Worm (Caenorhabditis elegans) whole organism, young adult: ENCODE results near the gene ida-1.
A peak's percentile ranks its signal among the peaks of the same experiment; 100 is the strongest.

Experiments used
- B0019.2 ChIP-seq: fragments of 200-800 bp; sonication (Bioruptor generic); conservative IDR thresholded peaks from 2 replicates; pipeline ENCODE4 v1.3.6; 2022; ENCODE audit warnings: missing genetic modification reagents, missing genetic modification characterization, missing compliant biosample characterization
- B0261.1 ChIP-seq: sonication (generic microtip); optimal IDR thresholded peaks from 2 replicates; lab custom pipeline; 2016; ENCODE audit warnings: mild to moderate bottlenecking, missing genetic modification characterization, moderate library complexity, missing compliant biosample characterization
- D2030.7 ChIP-seq: fragments of 200-800 bp; sonication (Bioruptor generic); IDR thresholded peaks from 2 replicates; pipeline ENCODE4 v1.3.6; 2022; ENCODE audit warnings: missing genetic modification reagents, missing genetic modification characterization, missing compliant biosample characterization
- F23B12.7 ChIP-seq: sonication (generic microtip); optimal IDR thresholded peaks from 2 replicates; lab custom pipeline; 2017; ENCODE audit warnings: missing genetic modification characterization, mild to moderate bottlenecking, missing compliant biosample characterization, antibody characterized with exemption, moderate library complexity; ENCODE audit not compliant: insufficient read depth
- F49E8.2 ChIP-seq: sonication (generic microtip); optimal IDR thresholded peaks from 3 replicates; lab custom pipeline; 2017; ENCODE audit warnings: missing genetic modification characterization, mild to moderate bottlenecking, missing compliant biosample characterization, antibody characterized with exemption, moderate library complexity; ENCODE audit not compliant: insufficient read depth
- F52B5.7 ChIP-seq: sonication (generic microtip); optimal IDR thresholded peaks from 2 replicates; lab custom pipeline; 2016; ENCODE audit warnings: mild to moderate bottlenecking, missing genetic modification characterization, missing compliant biosample characterization
- F55B11.4 ChIP-seq: sonication (generic microtip); optimal IDR thresholded peaks from 2 replicates; lab custom pipeline; 2016; ENCODE audit warnings: missing compliant biosample characterization, missing genetic modification characterization, borderline replicate concordance; ENCODE audit not compliant: insufficient read depth
- K12H6.12 ChIP-seq: fragments of 200-800 bp; sonication (Bioruptor generic); optimal IDR thresholded peaks from 2 replicates; lab custom pipeline; 2018; ENCODE audit warnings: mild to moderate bottlenecking, missing genetic modification characterization, missing compliant biosample characterization
- T07F8.4 ChIP-seq: sonication (generic microtip); optimal IDR thresholded peaks from 2 replicates; lab custom pipeline; 2016; ENCODE audit warnings: mild to moderate bottlenecking, missing genetic modification characterization, moderate library complexity, missing compliant biosample characterization
- T26A5.8 ChIP-seq: sonication (generic microtip); optimal IDR thresholded peaks from 2 replicates; lab custom pipeline; 2016; ENCODE audit warnings: missing genetic modification characterization, missing compliant biosample characterization
- Y53F4B.3 ChIP-seq: fragments of 200-800 bp; sonication (Bioruptor generic); IDR thresholded peaks from 2 replicates; pipeline ENCODE4 v1.3.6; 2022; ENCODE audit warnings: missing genetic modification reagents, missing genetic modification characterization, missing compliant biosample characterization
- Y56A3A.18 ChIP-seq: fragments of 200-800 bp; sonication (Bioruptor generic); IDR thresholded peaks from 2 replicates; pipeline ENCODE4 v1.3.6; 2022; ENCODE audit warnings: missing genetic modification reagents, missing genetic modification characterization, missing compliant biosample characterization
- Y79H2A.3 ChIP-seq: fragments of 200-800 bp; sonication (Bioruptor generic); conservative IDR thresholded peaks from 2 replicates; pipeline ENCODE4 v1.3.6; 2022; ENCODE audit warnings: missing genetic modification reagents, missing genetic modification characterization, missing compliant biosample characterization
- ZK185.1 ChIP-seq: sonication (generic microtip); optimal IDR thresholded peaks from 2 replicates; lab custom pipeline; 2016; ENCODE audit warnings: mild to moderate bottlenecking, missing genetic modification characterization, missing compliant biosample characterization; ENCODE audit not compliant: poor library complexity, severe bottlenecking
- akir-1 ChIP-seq: fragments of 200-800 bp; sonication (Bioruptor generic); optimal IDR thresholded peaks from 2 replicates; lab custom pipeline; 2018; ENCODE audit warnings: mild to moderate bottlenecking, missing genetic modification characterization, moderate library complexity, missing compliant biosample characterization
- attf-5 ChIP-seq: fragments of 200-800 bp; sonication (Bioruptor generic); optimal IDR thresholded peaks from 2 replicates; lab custom pipeline; 2018; ENCODE audit warnings: mild to moderate bottlenecking, missing genetic modification characterization, missing compliant biosample characterization
- cebp-2 ChIP-seq: fragments of 200-800 bp; sonication (Bioruptor generic); IDR thresholded peaks from 2 replicates; pipeline ENCODE4 v1.3.6; 2022; ENCODE audit warnings: missing genetic modification characterization, missing compliant biosample characterization
- die-1 ChIP-seq: sonication (generic microtip); optimal IDR thresholded peaks from 2 replicates; lab custom pipeline; 2016; ENCODE audit warnings: missing genotype, mild to moderate bottlenecking, missing genetic modification characterization, missing compliant biosample characterization
- dox-1 ChIP-seq: fragments of 200-800 bp; sonication (Bioruptor generic); IDR thresholded peaks from 2 replicates; pipeline ENCODE4 v1.3.6; 2022; ENCODE audit warnings: missing genetic modification reagents, missing genetic modification characterization, missing compliant biosample characterization
- dpl-1 ChIP-seq: fragments of 150-350 bp; optimal IDR thresholded peaks from 2 replicates; lab custom pipeline; 2014; ENCODE audit warnings: missing biosample characterization, missing genetic modification reagents, missing genetic modification characterization
- efl-1 ChIP-seq: fragments of 150-350 bp; optimal IDR thresholded peaks from 2 replicates; lab custom pipeline; 2014; ENCODE audit warnings: missing biosample characterization, missing genetic modification reagents, missing genetic modification characterization
- egl-44 ChIP-seq: fragments of 200-800 bp; sonication (Bioruptor generic); IDR thresholded peaks from 2 replicates; pipeline ENCODE4 v1.3.6; 2022; ENCODE audit warnings: missing genetic modification reagents, missing genetic modification characterization, missing compliant biosample characterization
- ets-4 ChIP-seq: fragments of 200-800 bp; sonication (Bioruptor generic); optimal IDR thresholded peaks from 2 replicates; lab custom pipeline; 2018; ENCODE audit warnings: mild to moderate bottlenecking, missing genetic modification characterization, missing compliant biosample characterization
- fkh-3 ChIP-seq: sonication (generic microtip); optimal IDR thresholded peaks from 2 replicates; lab custom pipeline; 2016; ENCODE audit warnings: mild to moderate bottlenecking, missing genetic modification characterization, missing compliant biosample characterization
- gei-17 ChIP-seq: fragments of 200-800 bp; sonication (Bioruptor generic); optimal IDR thresholded peaks from 2 replicates; lab custom pipeline; 2018; ENCODE audit warnings: mild to moderate bottlenecking, missing genetic modification characterization, missing compliant biosample characterization
- hlh-12 ChIP-seq: sonication (generic microtip); optimal IDR thresholded peaks from 2 replicates; lab custom pipeline; 2016; ENCODE audit warnings: missing genetic modification characterization, missing compliant biosample characterization
- hmg-1.2 ChIP-seq: fragments of 200-800 bp; sonication (Bioruptor generic); IDR thresholded peaks from 2 replicates; pipeline ENCODE4 v1.3.6; 2022; ENCODE audit warnings: missing genetic modification reagents, missing genetic modification characterization, missing compliant biosample characterization
- hrde-1 ChIP-seq: sonication (generic microtip); optimal IDR thresholded peaks from 2 replicates; lab custom pipeline; 2016; ENCODE audit warnings: missing genetic modification characterization, mild to moderate bottlenecking, missing compliant biosample characterization, moderate library complexity, missing genotype, missing genetic modification reagents, borderline replicate concordance
- lin-40 ChIP-seq: sonication (generic microtip); optimal IDR thresholded peaks from 2 replicates; lab custom pipeline; 2016; ENCODE audit warnings: missing genetic modification characterization, mild to moderate bottlenecking, missing compliant biosample characterization, missing genotype, missing genetic modification reagents
- lin-54 ChIP-seq: fragments of 200-800 bp; sonication (Bioruptor generic); optimal IDR thresholded peaks from 2 replicates; lab custom pipeline; 2018; ENCODE audit warnings: mild to moderate bottlenecking, missing genetic modification characterization, missing compliant biosample characterization
- lsl-1 ChIP-seq: fragments of 200-800 bp; sonication (Bioruptor generic); optimal IDR thresholded peaks from 2 replicates; lab custom pipeline; 2018; ENCODE audit warnings: mild to moderate bottlenecking, missing genetic modification characterization, moderate library complexity, missing compliant biosample characterization
- madf-6 ChIP-seq: fragments of 200-800 bp; sonication (Bioruptor generic); IDR thresholded peaks from 2 replicates; pipeline ENCODE4 v1.3.6; 2022; ENCODE audit warnings: missing genetic modification reagents, missing genetic modification characterization, missing compliant biosample characterization
- madf-8 ChIP-seq: fragments of 200-800 bp; sonication (Bioruptor generic); conservative IDR thresholded peaks from 2 replicates; pipeline ENCODE4 v1.3.6; 2022; ENCODE audit warnings: missing genetic modification reagents, missing genetic modification characterization, missing compliant biosample characterization
- nfya-2 ChIP-seq: fragments of 200-800 bp; sonication (Bioruptor generic); IDR thresholded peaks from 2 replicates; pipeline ENCODE4 v1.3.6; 2022; ENCODE audit warnings: missing genetic modification reagents, missing genetic modification characterization, missing compliant biosample characterization
- nhr-120 ChIP-seq: fragments of 200-800 bp; sonication (Bioruptor generic); IDR thresholded peaks from 2 replicates; pipeline ENCODE4 v1.3.6; 2022; ENCODE audit warnings: missing genetic modification characterization, missing compliant biosample characterization
- nhr-27 ChIP-seq: fragments of 200-800 bp; sonication (Bioruptor generic); optimal IDR thresholded peaks from 2 replicates; lab custom pipeline; 2018; ENCODE audit warnings: mild to moderate bottlenecking, missing genetic modification characterization, moderate library complexity, missing compliant biosample characterization
- rec-8 ChIP-seq, 2 experiments: sonication (generic microtip); optimal IDR thresholded peaks; 2 replicates each; lab custom pipeline; 2016; ENCODE audit warnings: mild to moderate bottlenecking in 2 of 2, missing genetic modification characterization in 2 of 2, missing genetic modification reagents in 2 of 2, missing genotype in 2 of 2, missing biosample characterization in 1 of 2, missing compliant biosample characterization in 1 of 2, moderate library complexity in 1 of 2
- repo-1 ChIP-seq: sonication (generic microtip); optimal IDR thresholded peaks from 2 replicates; lab custom pipeline; 2017; ENCODE audit warnings: mild to moderate bottlenecking, missing genetic modification characterization, missing compliant biosample characterization
- rpc-1 ChIP-seq, 2 experiments: fragments of 150-350 bp in 1 of 2; sonication (generic microtip) in 1 of 2; optimal IDR thresholded peaks; 2 replicates each; lab custom pipeline; 2014 to 2018; ENCODE audit warnings: missing biosample characterization in 1 of 2, missing genetic modification characterization in 1 of 2, missing genetic modification reagents in 1 of 2, missing genotype in 1 of 2
- snpc-1.1 ChIP-seq: sonication (generic microtip); optimal IDR thresholded peaks from 2 replicates; lab custom pipeline; 2017; ENCODE audit warnings: missing genetic modification characterization, mild to moderate bottlenecking, missing compliant biosample characterization, antibody characterized with exemption, moderate library complexity, missing genotype, missing genetic modification reagents; ENCODE audit not compliant: insufficient read depth
- snpc-1.3 ChIP-seq: sonication (generic microtip); optimal IDR thresholded peaks from 2 replicates; lab custom pipeline; 2017; ENCODE audit warnings: missing genetic modification characterization, mild to moderate bottlenecking, missing compliant biosample characterization, antibody characterized with exemption, moderate library complexity, missing genotype, missing genetic modification reagents; ENCODE audit not compliant: insufficient read depth
- tbx-9 ChIP-seq: sonication (generic microtip); optimal IDR thresholded peaks from 2 replicates; lab custom pipeline; 2016; ENCODE audit warnings: borderline replicate concordance, missing genetic modification characterization, inconsistent platforms, missing compliant biosample characterization
- unc-130 ChIP-seq: sonication (generic microtip); optimal IDR thresholded peaks from 2 replicates; lab custom pipeline; 2016; ENCODE audit warnings: missing genetic modification reagents, missing genetic modification characterization, missing compliant biosample characterization
- zfh-2 ChIP-seq: fragments of 200-800 bp; sonication (Bioruptor generic); conservative IDR thresholded peaks from 2 replicates; pipeline ENCODE4 v1.3.6; 2022; ENCODE audit warnings: missing genetic modification reagents, missing genetic modification characterization, missing compliant biosample characterization
- ztf-26 ChIP-seq: sonication (generic microtip); optimal IDR thresholded peaks from 2 replicates; lab custom pipeline; 2017; ENCODE audit warnings: missing genetic modification characterization, missing compliant biosample characterization
- ztf-6 ChIP-seq: fragments of 200-800 bp; sonication (Bioruptor generic); IDR thresholded peaks from 2 replicates; pipeline ENCODE4 v1.3.6; 2022; ENCODE audit warnings: missing genetic modification reagents, missing genetic modification characterization, missing compliant biosample characterization

ida-1 gene

DNA sequence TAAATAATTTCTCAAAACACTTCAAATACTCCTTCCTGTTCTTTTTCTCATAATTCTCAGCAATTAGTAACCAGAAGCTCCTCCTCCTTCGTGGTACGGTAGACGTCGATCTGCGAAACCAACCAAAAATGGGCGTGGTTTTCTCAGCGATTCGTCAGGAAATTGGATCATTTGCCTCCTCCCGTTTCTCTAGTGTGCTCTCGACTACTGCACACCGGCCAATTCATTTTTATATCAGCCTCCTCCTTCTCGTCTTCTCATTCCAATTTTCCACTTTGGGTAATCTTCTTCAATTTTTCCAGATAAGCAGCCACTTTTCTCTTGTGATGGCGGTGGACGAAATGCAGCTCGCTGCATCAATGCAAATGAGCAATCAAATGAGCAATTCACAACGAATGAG, 43.4 kb downstream of the ida-1 start, which contains the start of gene ceh-10:
Gene ceh-10 (plus strand): TSS at position 301 of the 400 bp plus-strand sequence.
- TF ChIP-seq lsl-1 (GFP tag; lab: Kevin White, UChicago) (no peak), F23B12.7 (tag; lab: Kevin White, UChicago) (no peak), ztf-26 (tag; lab: Kevin White, UChicago) (no peak), hlh-12 (tag; lab: Kevin White, UChicago) (no peak), snpc-1.3 (no peak), ztf-6 (GFP tag; lab: Robert Waterston, UW) (no peak), tbx-9 (tag; lab: Kevin White, UChicago) (no peak), K12H6.12 (tag; lab: Kevin White, UChicago) (no peak), dpl-1 (GFP tag; lab: Kevin White, UChicago) (no peak), nfya-2 (GFP tag; lab: Robert Waterston, UW) (no peak), D2030.7 (no peak)
- TF ChIP-seq, all 124 proteins: peak for 0

DNA sequence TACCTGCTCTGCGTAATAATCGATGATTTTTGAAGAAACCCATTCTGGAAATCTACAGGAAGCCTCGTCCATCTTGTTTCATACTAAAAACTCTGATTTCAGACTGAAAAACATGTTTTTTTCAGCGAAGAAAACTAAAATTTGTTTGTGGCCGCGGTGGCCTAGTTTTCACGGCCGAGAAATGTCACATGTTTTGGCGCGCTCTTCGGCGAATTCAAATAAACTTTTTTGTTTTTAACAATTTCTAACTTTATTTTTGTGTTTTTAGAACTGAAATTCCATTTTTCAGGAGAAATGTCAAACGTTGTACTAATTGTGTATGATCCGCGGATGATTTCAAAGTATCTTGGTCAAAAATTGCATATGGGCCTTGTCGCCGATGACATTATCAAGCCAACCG, 47.6 kb downstream of the ida-1 start, which contains the start of the genes polq-1 and him-10:
Gene polq-1 (minus strand): TSS at position 190 of the 400 bp plus-strand sequence.
Gene him-10 (plus strand): TSS at position 290 of the 400 bp plus-strand sequence.
- TF ChIP-seq attf-5 (peak; percentile 11), ZK185.1 (tag; lab: Kevin White, UChicago) (no peak), Y56A3A.18 (GFP tag; lab: Robert Waterston, UW) (no peak), unc-130 (GFP tag; lab: Kevin White, UChicago) (peak; percentile 40), hlh-12 (tag; lab: Kevin White, UChicago) (no peak), madf-6 (GFP tag; lab: Robert Waterston, UW) (peak; percentile 38; the same call in 1 of the 2 replicates), fkh-3 (tag; lab: Kevin White, UChicago) (no peak), F49E8.2 (tag; lab: Kevin White, UChicago) (no peak), snpc-1.1 (no peak), lin-40 (tag; lab: Kevin White, UChicago) (no peak), lin-54 (GFP tag; lab: Kevin White, UChicago) (peak; percentile 54), madf-8 (GFP tag; lab: Robert Waterston, UW) (peak; percentile 36; the same call in 1 of the 2 replicates), zfh-2 (no peak), Y79H2A.3 (GFP tag; lab: Robert Waterston, UW) (no peak), efl-1 (GFP tag; lab: Kevin White, UChicago) (peak; percentile 81), egl-44 (GFP tag; lab: Robert Waterston, UW) (no peak), ets-4 (GFP tag; lab: Kevin White, UChicago) (no peak), rpc-1 (optimal IDR thresholded peaks at IDR 0.05; lab: Kevin White, UChicago) (no peak), rpc-1 (tag; optimal IDR thresholded peaks at IDR 0.05; lab: Kevin White, UChicago) (no peak), F55B11.4 (tag; lab: Kevin White, UChicago) (no peak), B0261.1 (no peak), B0019.2 (GFP tag; lab: Robert Waterston, UW) (no peak), repo-1 (tag; lab: Kevin White, UChicago) (no peak), gei-17 (GFP tag; lab: Kevin White, UChicago) (no peak), T07F8.4 (tag; lab: Kevin White, UChicago) (no peak), akir-1 (GFP tag; lab: Kevin White, UChicago) (no peak), nhr-120 (GFP tag; lab: Robert Waterston, UW) (no peak), hmg-1.2 (no peak), lsl-1 (GFP tag; lab: Kevin White, UChicago) (peak; percentile 50), die-1 (tag; lab: Kevin White, UChicago) (no peak), dox-1 (GFP tag; lab: Robert Waterston, UW) (peak; percentile 56), T26A5.8 (tag; lab: Kevin White, UChicago) (no peak), hrde-1 (tag; lab: Kevin White, UChicago) (no peak), cebp-2 (no peak), Y53F4B.3 (GFP tag; lab: Robert Waterston, UW) (no peak), nhr-27 (tag; lab: Kevin White, UChicago) (no peak), rec-8 (tag; optimal IDR thresholded peaks at IDR 0.05; lab: Kevin White, UChicago) (no peak), F52B5.7 (tag; lab: Kevin White, UChicago) (no peak)
